Worm (Caenorhabditis elegans) whole organism, mixed stage, embryonic: ENCODE data around the gene Y82E9BL.18.

ENCODE experiments used
- blmp-1 ChIP-seq: fragments of 150-350 bp; optimal IDR thresholded peaks from 2 replicates; lab custom pipeline; 2014; ENCODE audit warnings: missing biosample characterization, missing genetic modification characterization
- mab-5 ChIP-seq: fragments of 150-350 bp; optimal IDR thresholded peaks from 2 replicates; lab custom pipeline; 2014; ENCODE audit warnings: missing biosample characterization, missing genetic modification characterization
- nhr-2 ChIP-seq: fragments of 150-350 bp; optimal IDR thresholded peaks from 2 replicates; lab custom pipeline; 2014; ENCODE audit warnings: missing biosample characterization, missing genetic modification characterization
- snpc-4 ChIP-seq: fragments of 150-350 bp; optimal IDR thresholded peaks from 2 replicates; lab custom pipeline; 2014; ENCODE audit warnings: missing biosample characterization, missing genetic modification characterization

ce11 chrIII:1347003-1347402 lies 20.4 kb downstream of the Y82E9BL.18 start:
- TF ChIP-seq nhr-2 (tag; lab: Kevin White, UChicago): no peak
- TF ChIP-seq snpc-4 (tag; lab: Kevin White, UChicago): no peak
- no peak for TF ChIP-seq mab-5 (tag; lab: Kevin White, UChicago)
- no peak for TF ChIP-seq blmp-1 (tag; lab: Kevin White, UChicago)
